Worm (Caenorhabditis elegans) whole organism, early embryonic: Measurements from ENCODE around the gene fip-3.

ENCODE experiments used
- aly-1 ChIP-seq: sonication (generic microtip); optimal IDR thresholded peaks from 2 replicates; lab custom pipeline; 2016; ENCODE audit warnings: missing genetic modification characterization, missing compliant biosample characterization
- scrt-1 ChIP-seq: fragments of 200-800 bp; sonication (Bioruptor generic); IDR thresholded peaks from 2 replicates; pipeline ENCODE4 v1.3.6; 2022; ENCODE audit warnings: missing genetic modification characterization, missing compliant biosample characterization
- sea-1 ChIP-seq: fragments of 200-800 bp; sonication (Bioruptor generic); conservative IDR thresholded peaks from 2 replicates; pipeline ENCODE4 v1.3.6; 2022; ENCODE audit warnings: missing genetic modification characterization, missing compliant biosample characterization

- TF ChIP-seq sea-1 (no peak), aly-1 (tag; lab: Kevin White, UChicago) (no peak), scrt-1 (GFP tag; lab: Robert Waterston, UW) (no peak)
Measured at ce11 chrIII:8560836-8561235, 28.5 kb downstream of the fip-3 start, which contains the start of gene acdh-6.
